Fruit fly (Drosophila melanogaster) whole organism, adult: Measurements from ENCODE around the gene CG7601.

Experiments used
- CG11617 ChIP-seq: fragments of 200-800 bp; sonication (Bioruptor generic); optimal IDR thresholded peaks from 2 replicates; lab custom pipeline; 2017; ENCODE audit warnings: mild to moderate bottlenecking, missing biosample characterization, missing genetic modification reagents, missing genetic modification characterization
- CG12768 ChIP-seq: fragments of 200-800 bp; sonication (Bioruptor generic); optimal IDR thresholded peaks from 2 replicates; lab custom pipeline; 2017; ENCODE audit warnings: missing biosample characterization, missing genetic modification characterization, mild to moderate bottlenecking, moderate library complexity, missing genetic modification reagents
- CG14711 ChIP-seq: fragments of 200-800 bp; sonication (Bioruptor generic); optimal IDR thresholded peaks from 2 replicates; lab custom pipeline; 2018; ENCODE audit warnings: missing biosample characterization, mild to moderate bottlenecking, missing genetic modification characterization, moderate library complexity
- CG1620 ChIP-seq: fragments of 200-800 bp; sonication (Bioruptor generic); optimal IDR thresholded peaks from 2 replicates; lab custom pipeline; 2016; ENCODE audit warnings: missing biosample characterization, missing genetic modification characterization
- CG33017 ChIP-seq: fragments of 200-800 bp; sonication (Bioruptor generic); optimal IDR thresholded peaks from 2 replicates; lab custom pipeline; 2018; ENCODE audit warnings: missing biosample characterization, mild to moderate bottlenecking, missing genetic modification characterization, moderate library complexity
- CG5204 ChIP-seq: fragments of 200-800 bp; sonication (Bioruptor generic); optimal IDR thresholded peaks from 2 replicates; lab custom pipeline; 2016; ENCODE audit warnings: missing biosample characterization, missing genetic modification characterization
- CG7045 ChIP-seq: fragments of 200-800 bp; sonication (Bioruptor generic); optimal IDR thresholded peaks from 2 replicates; lab custom pipeline; 2017; ENCODE audit warnings: missing biosample characterization, mild to moderate bottlenecking, missing genetic modification characterization
- CG7101 ChIP-seq: fragments of 200-800 bp; sonication (Bioruptor generic); optimal IDR thresholded peaks from 2 replicates; lab custom pipeline; 2018; ENCODE audit warnings: missing biosample characterization, mild to moderate bottlenecking, missing genetic modification characterization, moderate library complexity
- Clk ChIP-seq: fragments of 200-800 bp; sonication (Bioruptor generic); optimal IDR thresholded peaks from 2 replicates; lab custom pipeline; 2017; ENCODE audit warnings: missing biosample characterization, missing genetic modification characterization
- Crg-1 ChIP-seq: fragments of 200-800 bp; sonication (Bioruptor generic); optimal IDR thresholded peaks from 2 replicates; lab custom pipeline; 2016; ENCODE audit warnings: missing biosample characterization, missing genetic modification characterization
- Hr96 ChIP-seq: fragments of 200-800 bp; sonication (Bioruptor generic); optimal IDR thresholded peaks from 2 replicates; lab custom pipeline; 2016; ENCODE audit warnings: missing biosample characterization, missing genetic modification characterization
- Mnt ChIP-seq: fragments of 200-800 bp; sonication (Bioruptor generic); optimal IDR thresholded peaks from 2 replicates; lab custom pipeline; 2016; ENCODE audit warnings: missing biosample characterization, mild to moderate bottlenecking, missing genetic modification characterization
- bab1 ChIP-seq: fragments of 200-800 bp; sonication (Bioruptor generic); optimal IDR thresholded peaks from 3 replicates; lab custom pipeline; 2019; ENCODE audit warnings: missing biosample characterization, mild to moderate bottlenecking, missing genetic modification characterization, moderate library complexity
- cic ChIP-seq: fragments of 200-800 bp; sonication (Bioruptor generic); optimal IDR thresholded peaks from 2 replicates; lab custom pipeline; 2017; ENCODE audit warnings: missing biosample characterization, mild to moderate bottlenecking, missing genetic modification characterization, moderate library complexity
- cnc ChIP-seq, 2 experiments: fragments of >200 bp; optimal IDR thresholded peaks; 2 replicates each; lab custom pipeline; 2017
- kay ChIP-seq: fragments of 200-800 bp; sonication (Bioruptor generic); peaks from one replicate; lab custom pipeline; 2016; ENCODE audit warnings: missing biosample characterization, missing genetic modification characterization, borderline replicate concordance
- ovo ChIP-seq: fragments of 200-800 bp; sonication (Bioruptor generic); optimal IDR thresholded peaks from 2 replicates; lab custom pipeline; 2016; ENCODE audit warnings: missing biosample characterization, missing genetic modification characterization
- pad ChIP-seq: fragments of 200-800 bp; sonication (Bioruptor generic); optimal IDR thresholded peaks from 3 replicates; lab custom pipeline; 2017; ENCODE audit warnings: missing biosample characterization, missing genetic modification characterization, mild to moderate bottlenecking, moderate library complexity, missing genetic modification reagents
- tj ChIP-seq: fragments of 200-800 bp; sonication (Bioruptor generic); optimal IDR thresholded peaks from 3 replicates; lab custom pipeline; 2017; ENCODE audit warnings: missing biosample characterization, mild to moderate bottlenecking, missing genetic modification characterization, moderate library complexity
- toe ChIP-seq: fragments of 200-800 bp; sonication (Bioruptor generic); optimal IDR thresholded peaks from 2 replicates; lab custom pipeline; 2016; ENCODE audit warnings: missing biosample characterization, missing genetic modification characterization

Gene CG7601

dm6 chr3R:29758734-29759131, 22.2 kb upstream of the CG7601 start:
- TF ChIP-seq Crg-1 (no peak), CG7045 (GFP tag; lab: Kevin White, UChicago) (no peak), pad (GFP tag; lab: Kevin White, UChicago) (no peak), CG1620 (GFP tag; lab: Kevin White, UChicago) (no peak), CG12768 (no peak), ovo (GFP tag; lab: Kevin White, UChicago) (no peak), toe (GFP tag; lab: Kevin White, UChicago) (no peak), Clk (GFP tag; lab: Kevin White, UChicago) (no peak), CG5204 (GFP tag; lab: Kevin White, UChicago) (no peak), cnc (optimal IDR thresholded peaks at IDR 0.05; lab: Kevin White, UChicago) (no peak), Hr96 (no peak), CG11617 (no peak), CG14711 (tag; lab: Kevin White, UChicago) (no peak), CG7101 (no peak), bab1 (no peak)

- TF ChIP-seq CG1620 (GFP tag; lab: Kevin White, UChicago), result no peak
Measured at dm6 chr3R:29758129-29758733, 21.7 kb upstream of the CG7601 start.

DNA sequence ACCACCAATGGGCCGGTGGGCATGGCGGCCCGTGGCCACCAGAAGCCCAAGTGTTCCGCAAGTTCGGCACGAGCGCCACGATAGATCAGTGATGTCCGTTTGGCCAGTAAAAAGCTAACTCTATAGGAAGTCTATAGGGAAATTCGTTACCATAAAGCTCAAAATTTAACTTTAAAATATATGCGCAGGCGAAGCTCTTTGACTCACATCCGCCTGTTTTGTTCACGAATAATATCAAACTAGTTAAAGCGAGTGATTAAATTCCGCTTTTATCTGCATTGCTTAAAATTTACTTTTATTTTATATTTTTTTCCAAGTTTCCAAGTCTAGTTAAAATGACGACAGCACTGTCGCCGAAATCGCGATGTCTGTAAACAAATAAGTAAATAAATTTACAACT, 21.1 kb upstream of the CG7601 start:
- TF ChIP-seq CG11617 (no peak), kay (GFP tag; lab: Kevin White, UChicago) (no peak), CG33017 (tag; lab: Kevin White, UChicago) (no peak), CG7045 (GFP tag; lab: Kevin White, UChicago) (no peak), cic (GFP tag; lab: Kevin White, UChicago) (no peak), CG14711 (tag; lab: Kevin White, UChicago) (no peak), toe (GFP tag; lab: Kevin White, UChicago) (no peak), tj (GFP tag; lab: Kevin White, UChicago) (no peak), Hr96 (no peak), Crg-1 (no peak), CG7101 (no peak), Mnt (GFP tag; lab: Kevin White, UChicago) (no peak), CG1620 (GFP tag; lab: Kevin White, UChicago) (no peak), CG5204 (GFP tag; lab: Kevin White, UChicago) (no peak), pad (GFP tag; lab: Kevin White, UChicago) (no peak), bab1 (no peak), cnc (optimal IDR thresholded peaks at IDR 0.05; lab: Kevin White, UChicago) (no peak)

DNA sequence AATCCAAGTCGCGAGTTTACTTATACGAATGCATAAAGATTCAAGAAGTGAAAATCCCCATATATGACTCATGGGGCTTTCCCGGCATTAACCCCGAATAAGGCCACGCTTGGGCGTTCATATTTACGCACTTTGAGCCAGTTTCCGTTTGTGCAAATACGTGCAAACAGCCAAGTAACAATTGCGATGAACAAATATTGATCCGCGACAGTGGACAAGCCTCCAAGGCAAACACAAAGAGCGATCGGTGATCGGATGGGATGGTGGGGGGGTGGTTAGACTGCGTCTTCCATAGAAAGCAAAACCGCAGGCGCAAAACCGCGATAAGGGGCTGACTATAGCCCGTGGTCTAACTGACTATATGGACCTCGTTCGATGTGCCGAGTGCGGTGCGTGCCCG, 20.7 kb upstream of the CG7601 start:
- TF ChIP-seq Hr96 (no peak), Crg-1 (no peak), CG12768 (no peak), CG5204 (GFP tag; lab: Kevin White, UChicago) (no peak), cnc (optimal IDR thresholded peaks at IDR 0.05; lab: Kevin White, UChicago) (no peak), cic (GFP tag; lab: Kevin White, UChicago) (no peak), CG1620 (GFP tag; lab: Kevin White, UChicago) (no peak), kay (GFP tag; lab: Kevin White, UChicago) (no peak), CG7101 (no peak), ovo (GFP tag; lab: Kevin White, UChicago) (no peak), CG14711 (tag; lab: Kevin White, UChicago) (no peak), bab1 (no peak), CG11617 (no peak), Mnt (GFP tag; lab: Kevin White, UChicago) (no peak), CG7045 (GFP tag; lab: Kevin White, UChicago) (no peak), toe (GFP tag; lab: Kevin White, UChicago) (no peak), CG33017 (tag; lab: Kevin White, UChicago) (no peak), Clk (GFP tag; lab: Kevin White, UChicago) (no peak), tj (GFP tag; lab: Kevin White, UChicago) (no peak), pad (GFP tag; lab: Kevin White, UChicago) (no peak)

dm6 chr3R:29756153-29756552, 19.6 kb upstream of the CG7601 start:
- TF ChIP-seq CG12768 (peak; percentile 73), CG11617 (peak; percentile 44), Clk (GFP tag; lab: Kevin White, UChicago) (peak; percentile 9), CG7101 (peak; percentile 6), CG33017 (tag; lab: Kevin White, UChicago) (peak; percentile 73), CG14711 (tag; lab: Kevin White, UChicago) (no peak), Mnt (GFP tag; lab: Kevin White, UChicago) (no peak)

- TF ChIP-seq Hr96 (no peak), CG7101 (no peak), CG33017 (tag; lab: Kevin White, UChicago) (no peak)
Measured at dm6 chr3R:29755248-29755647, 18.7 kb upstream of the CG7601 start.

DNA sequence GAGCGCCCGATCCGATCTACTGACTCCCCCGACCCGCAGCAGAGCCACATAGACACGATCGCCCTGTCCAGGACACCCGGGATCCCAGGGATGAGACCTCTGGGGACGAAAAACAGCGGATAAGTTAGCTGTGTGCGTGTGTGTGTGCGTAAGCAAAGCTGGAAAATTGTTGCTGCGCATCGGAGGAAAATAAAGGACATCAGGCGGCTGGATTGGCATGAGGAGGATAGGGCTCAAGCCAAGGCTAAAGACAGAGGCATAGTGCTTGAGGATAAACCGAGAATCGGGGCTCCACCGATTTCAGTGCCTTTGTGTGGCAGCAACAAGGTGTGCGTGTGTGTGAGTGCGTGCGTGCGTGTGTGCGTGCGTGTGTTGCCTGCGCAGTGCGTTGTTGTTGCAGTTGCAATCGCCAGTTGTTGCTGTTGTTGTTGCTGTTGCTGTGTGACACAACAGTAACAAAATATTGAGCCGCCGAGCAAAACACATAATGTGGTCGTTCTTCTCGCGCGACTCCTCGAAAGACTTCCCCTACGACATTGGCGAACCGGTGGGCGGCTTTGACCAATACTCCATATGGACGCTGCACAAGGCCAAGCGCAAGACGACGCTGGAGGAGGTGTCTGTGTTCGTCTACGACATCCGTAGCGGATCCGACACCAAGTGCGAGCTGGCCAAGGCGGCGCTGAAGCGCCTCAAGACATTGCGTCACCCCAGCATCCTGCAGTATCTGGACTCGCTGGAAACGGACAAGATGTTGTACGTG, 12.9 kb upstream of the CG7601 start:
- TF ChIP-seq CG7045 (GFP tag; lab: Kevin White, UChicago) (no peak), Hr96 (no peak)
